Fruit fly (Drosophila melanogaster): Measurements from ENCODE around the gene CG17258.

Gene CG17258

dm6 chr2L:3009438-3009837 lies 25.7 kb downstream of the CG17258 start:
- TF ChIP-seq CG10565 (GFP tag; optimal IDR thresholded peaks at IDR 0.05) (no peak), CG34224 (GFP tag; IDR thresholded peaks at IDR 0.05; ENCODE audit: partially characterized antibody) (no peak), CG6813 (GFP tag; optimal IDR thresholded peaks at IDR 0.05) (no peak), CG30020 (tag; optimal IDR thresholded peaks at IDR 0.05) (no peak), CG33557 (GFP tag; optimal IDR thresholded peaks at IDR 0.05) (no peak), tx (GFP tag; optimal IDR thresholded peaks at IDR 0.05) (no peak), CG17385 (GFP tag; optimal IDR thresholded peaks at IDR 0.05) (no peak), CG10267 (tag; optimal IDR thresholded peaks at IDR 0.05) (no peak), lola (GFP tag; optimal IDR thresholded peaks at IDR 0.05) (no peak), CG11093 (GFP tag; IDR thresholded peaks at IDR 0.05) (no peak), CG7786 (GFP tag; optimal IDR thresholded peaks at IDR 0.05) (no peak), Abd-B (GFP tag; optimal IDR thresholded peaks at IDR 0.05) (no peak), CG16815 (GFP tag; optimal IDR thresholded peaks at IDR 0.05) (no peak), CG3838 (GFP tag; optimal IDR thresholded peaks at IDR 0.05) (no peak), Ravus (GFP tag; IDR thresholded peaks at IDR 0.05) (no peak), Spps (tag; optimal IDR thresholded peaks at IDR 0.05) (no peak), pnt (GFP tag; optimal IDR thresholded peaks at IDR 0.05) (no peak), sna (GFP tag; IDR thresholded peaks at IDR 0.05; ENCODE audit: partially characterized antibody) (no peak), CG14710 (tag; optimal IDR thresholded peaks at IDR 0.05) (no peak), salm (tag; optimal IDR thresholded peaks at IDR 0.05) (no peak)

- TF ChIP-seq CG12659 (GFP tag; optimal IDR thresholded peaks at IDR 0.05) (no peak), hkb (optimal IDR thresholded peaks at IDR 0.05) (no peak), hkb (GFP tag; IDR thresholded peaks at IDR 0.05) (no peak), sisA (GFP tag; IDR thresholded peaks at IDR 0.05) (no peak), CG13123 (GFP tag; optimal IDR thresholded peaks at IDR 0.05) (no peak), CG3407 (GFP tag; optimal IDR thresholded peaks at IDR 0.05) (no peak), salm (tag; optimal IDR thresholded peaks at IDR 0.05) (no peak), abd-A (tag; optimal IDR thresholded peaks at IDR 0.05) (peak; percentile 78), Ets65A (GFP tag) (peak; percentile 11), CG13894 (tag; optimal IDR thresholded peaks at IDR 0.05) (peak; percentile 95), CG11696 (GFP tag; IDR thresholded peaks at IDR 0.05) (no peak), B-H1 (GFP tag; IDR thresholded peaks at IDR 0.05) (no peak), Fer2 (tag; optimal IDR thresholded peaks at IDR 0.05) (no peak), Med (GFP tag) (peak; percentile 35), fd3F (GFP tag; optimal IDR thresholded peaks at IDR 0.05) (no peak), jumu (GFP tag; optimal IDR thresholded peaks at IDR 0.05) (no peak), oc (tag; optimal IDR thresholded peaks at IDR 0.05) (peak; percentile 49), CG12769 (tag; optimal IDR thresholded peaks at IDR 0.05) (peak; percentile 62), chinmo (GFP tag; IDR thresholded peaks at IDR 0.05; ENCODE audit: partially characterized antibody) (0 out of 4 replicates have a peak, but pooled peaks have one; percentile 21), CG15269 (tag; optimal IDR thresholded peaks at IDR 0.05) (peak; percentile 32), CG30020 (tag; optimal IDR thresholded peaks at IDR 0.05) (no peak), cad (GFP tag; optimal IDR thresholded peaks at IDR 0.05) (peak; percentile 92), zen (tag; optimal IDR thresholded peaks at IDR 0.05) (peak; percentile 39)
Observed at dm6 chr2L:3006925-3007426, 28.2 kb downstream of the CG17258 start.
